Fruit fly (Drosophila melanogaster): ENCODE measurements around the gene Acbp5.

Gene Acbp5

dm6 chr3L:8827868-8828159 is 39.5 kb upstream of the Acbp5 start:
- no peak for TF ChIP-seq CG33557 (GFP tag; optimal IDR thresholded peaks at IDR 0.05)
- peak; percentile 77 for TF ChIP-seq cg (GFP tag; optimal IDR thresholded peaks at IDR 0.05)
- TF ChIP-seq kni (GFP tag; optimal IDR thresholded peaks at IDR 0.05) = peak; percentile 3
- TF ChIP-seq BEAF-32 (GFP tag; optimal IDR thresholded peaks at IDR 0.05) = peak; percentile 8
- peak; percentile 60; the same call in 1 of the 3 replicates for TF ChIP-seq sr (GFP tag; IDR thresholded peaks at IDR 0.05)
- TF ChIP-seq shn (GFP tag; optimal IDR thresholded peaks at IDR 0.05) = no peak
- peak; percentile 63 for TF ChIP-seq cwo (GFP tag; optimal IDR thresholded peaks at IDR 0.05)
- TF ChIP-seq amos (GFP tag; IDR thresholded peaks at IDR 0.05; ENCODE audit: partially characterized antibody) = 0 out of 2 replicates have a peak, but pooled peaks have one; percentile 3
- no peak for TF ChIP-seq CrebB (tag; optimal IDR thresholded peaks at IDR 0.05)
- TF ChIP-seq Sry-β (GFP tag; optimal IDR thresholded peaks at IDR 0.05) = no peak
- no peak for TF ChIP-seq BtbVII (GFP tag; optimal IDR thresholded peaks at IDR 0.05)
- TF ChIP-seq Dfd (GFP tag; optimal IDR thresholded peaks at IDR 0.05) = peak in 1 of 2 experiments; percentile 49
- peak in 1 of 2 experiments; percentile 43 for TF ChIP-seq crp (GFP tag; optimal IDR thresholded peaks at IDR 0.05)
- no peak for TF ChIP-seq CG8290 (GFP tag; optimal IDR thresholded peaks at IDR 0.05)
- TF ChIP-seq CG8290 (tag; optimal IDR thresholded peaks at IDR 0.05) = peak in 1 of 2 experiments; percentile 15
- TF ChIP-seq corto (GFP tag; optimal IDR thresholded peaks at IDR 0.05) = no peak

- TF ChIP-seq Ets97D (GFP tag; optimal IDR thresholded peaks at IDR 0.05) (peak; percentile 10), lov (optimal IDR thresholded peaks at IDR 0.05) (no peak), lov (GFP tag; IDR thresholded peaks at IDR 0.05) (peak; percentile 63; the same call in 2 of the 3 replicates), H2.0 (GFP tag; IDR thresholded peaks at IDR 0.05) (peak; percentile 33; the same call in 1 of the 2 replicates), Xrp1 (GFP tag; IDR thresholded peaks at IDR 0.05) (0 out of 2 replicates have a peak, but pooled peaks have one; percentile 19), bsh (GFP tag; optimal IDR thresholded peaks at IDR 0.05) (peak in 1 of 2 experiments; percentile 13), CG3065 (GFP tag; optimal IDR thresholded peaks at IDR 0.05) (no peak), chm (GFP tag; IDR thresholded peaks at IDR 0.05) (peak; percentile 78), CG3407 (GFP tag; optimal IDR thresholded peaks at IDR 0.05) (peak; percentile 2), Drgx (GFP tag; IDR thresholded peaks at IDR 0.05) (peak; percentile 63), CG7963 (GFP tag; IDR thresholded peaks at IDR 0.05; ENCODE audit: partially characterized antibody) (0 out of 3 replicates have a peak, but pooled peaks have one; percentile 25), fd96Cb (tag; optimal IDR thresholded peaks at IDR 0.05) (no peak), sr (GFP tag; IDR thresholded peaks at IDR 0.05) (peak; percentile 39; the same call in 1 of the 3 replicates), CrebB (tag; optimal IDR thresholded peaks at IDR 0.05) (peak; percentile 27), so (GFP tag; IDR thresholded peaks at IDR 0.05) (peak; percentile 65; the same call in 2 of the 3 replicates), Dp (GFP tag; optimal IDR thresholded peaks at IDR 0.05) (no peak), ssp (GFP tag; IDR thresholded peaks at IDR 0.05) (no peak), CG6175 (GFP tag; IDR thresholded peaks at IDR 0.05) (peak; percentile 64; the same call in 2 of the 3 replicates), CG4707 (GFP tag; optimal IDR thresholded peaks at IDR 0.05) (peak; percentile 32), vvl (GFP tag; IDR thresholded peaks at IDR 0.05) (peak; percentile 64), CG4282 (GFP tag; optimal IDR thresholded peaks at IDR 0.05) (peak; percentile 63), vnd (GFP tag; IDR thresholded peaks at IDR 0.05; ENCODE audit: partially characterized antibody) (0 out of 3 replicates have a peak, but pooled peaks have one; percentile 6), CG5180 (GFP tag; optimal IDR thresholded peaks at IDR 0.05) (peak; percentile 69), CG14860 (GFP tag; IDR thresholded peaks at IDR 0.05; ENCODE audit: partially characterized antibody) (0 out of 3 replicates have a peak, but pooled peaks have one; percentile 30), chinmo (GFP tag; IDR thresholded peaks at IDR 0.05; ENCODE audit: partially characterized antibody) (peak; percentile 88), zen (tag; optimal IDR thresholded peaks at IDR 0.05) (peak; percentile 17), Eip74EF (GFP tag; optimal IDR thresholded peaks at IDR 0.05) (peak in 1 of 2 experiments; percentile 15), CG7556 (GFP tag; optimal IDR thresholded peaks at IDR 0.05) (no peak), CG4730 (GFP tag; IDR thresholded peaks at IDR 0.05) (no peak), CG34376 (GFP tag; optimal IDR thresholded peaks at IDR 0.05) (peak; percentile 28), CG6813 (GFP tag; optimal IDR thresholded peaks at IDR 0.05) (peak; percentile 33), Deaf1 (tag; optimal IDR thresholded peaks at IDR 0.05) (peak; percentile 100), CG12219 (GFP tag; optimal IDR thresholded peaks at IDR 0.05) (peak; percentile 19)
Observed at dm6 chr3L:8827133-8827867, 39.0 kb upstream of the Acbp5 start, which contains the start of gene dally. Gene dally, plus strand, starts transcription at chr3L:8827505.

All from whole organism, embryonic.